Fruit fly (Drosophila melanogaster) whole organism, embryonic: ENCODE results near the gene MICU3.
A peak's percentile ranks its signal among the peaks of the same experiment; 100 is the strongest.

Experiments used
- Ada2b ChIP-seq: fragments of 200-800 bp; sonication (Bioruptor generic); IDR thresholded peaks from 2 replicates; pipeline ENCODE4 v1.3.6; 2022; ENCODE audit warnings: missing biosample characterization, missing genetic modification characterization
- CG10147 ChIP-seq: fragments of 200-800 bp; sonication (Bioruptor generic); optimal IDR thresholded peaks from 2 replicates; lab custom pipeline; 2019; ENCODE audit warnings: missing biosample characterization, mild to moderate bottlenecking, missing genetic modification characterization, moderate library complexity
- CG10267 ChIP-seq: fragments of 200-800 bp; sonication (Bioruptor generic); optimal IDR thresholded peaks from 2 replicates; lab custom pipeline; 2018; ENCODE audit warnings: missing biosample characterization, mild to moderate bottlenecking, missing genetic modification characterization, moderate library complexity
- CG10462 ChIP-seq: fragments of 200-800 bp; sonication (Bioruptor generic); optimal IDR thresholded peaks from 2 replicates; lab custom pipeline; 2016; ENCODE audit warnings: missing biosample characterization, missing genetic modification characterization
- CG12104 ChIP-seq: fragments of 200-800 bp; sonication (Bioruptor generic); optimal IDR thresholded peaks from 3 replicates; lab custom pipeline; 2016; ENCODE audit warnings: missing biosample characterization, missing genetic modification characterization
- CG12942 ChIP-seq: fragments of 200-800 bp; sonication (Bioruptor generic); optimal IDR thresholded peaks from 3 replicates; lab custom pipeline; 2016; ENCODE audit warnings: missing biosample characterization, missing genetic modification characterization
- CG13424 ChIP-seq: fragments of 200-800 bp; sonication (Bioruptor generic); optimal IDR thresholded peaks from 2 replicates; lab custom pipeline; 2019; ENCODE audit warnings: missing biosample characterization, mild to moderate bottlenecking, missing genetic modification characterization, moderate library complexity
- CG13894 ChIP-seq: fragments of 200-800 bp; sonication (Bioruptor generic); optimal IDR thresholded peaks from 3 replicates; lab custom pipeline; 2018; ENCODE audit warnings: missing biosample characterization, mild to moderate bottlenecking, missing genetic modification characterization, moderate library complexity
- CG14667 ChIP-seq: fragments of 200-800 bp; sonication (Bioruptor generic); IDR thresholded peaks from 2 replicates; pipeline ENCODE4 v1.3.6; 2022; ENCODE audit warnings: missing biosample characterization, missing genetic modification characterization
- CG14710 ChIP-seq: fragments of 200-800 bp; sonication (Bioruptor generic); optimal IDR thresholded peaks from 3 replicates; lab custom pipeline; 2019; ENCODE audit warnings: missing biosample characterization, mild to moderate bottlenecking, missing genetic modification characterization, moderate library complexity
- CG17359 ChIP-seq: fragments of 200-800 bp; sonication (Bioruptor generic); optimal IDR thresholded peaks from 3 replicates; lab custom pipeline; 2018; ENCODE audit warnings: missing biosample characterization, mild to moderate bottlenecking, missing genetic modification characterization, moderate library complexity
- CG17385 ChIP-seq: fragments of 200-800 bp; sonication (Bioruptor generic); optimal IDR thresholded peaks from 3 replicates; lab custom pipeline; 2018; ENCODE audit warnings: missing biosample characterization, mild to moderate bottlenecking, missing genetic modification characterization
- CG18262 ChIP-seq: fragments of 200-800 bp; optimal IDR thresholded peaks from 3 replicates; lab custom pipeline; 2019; ENCODE audit warnings: missing biosample characterization, mild to moderate bottlenecking, missing genetic modification characterization, moderate library complexity
- CG2129 ChIP-seq: fragments of 200-800 bp; sonication (Bioruptor generic); IDR thresholded peaks from 2 replicates; pipeline ENCODE4 v1.3.6; 2022; ENCODE audit warnings: missing biosample characterization, missing genetic modification characterization; ENCODE audit not compliant: partially characterized antibody
- CG3407 ChIP-seq: fragments of 200-800 bp; sonication (Bioruptor generic); optimal IDR thresholded peaks from 2 replicates; lab custom pipeline; 2018; ENCODE audit warnings: missing biosample characterization, mild to moderate bottlenecking, missing genetic modification characterization
- CG4617 ChIP-seq: fragments of 200-800 bp; sonication (Bioruptor generic); optimal IDR thresholded peaks from 3 replicates; lab custom pipeline; 2016; ENCODE audit warnings: missing biosample characterization, missing genetic modification characterization, borderline replicate concordance
- CG4854 ChIP-seq: fragments of 200-800 bp; sonication (Bioruptor generic); optimal IDR thresholded peaks from 2 replicates; lab custom pipeline; 2016; ENCODE audit warnings: missing biosample characterization, missing genetic modification characterization, inconsistent platforms
- CG7839 ChIP-seq: fragments of 200-800 bp; sonication (Bioruptor generic); optimal IDR thresholded peaks from 3 replicates; lab custom pipeline; 2018; ENCODE audit warnings: missing biosample characterization, mild to moderate bottlenecking, missing genetic modification characterization, moderate library complexity
- D ChIP-seq, 2 experiments: fragments of 200-800 bp in 1 of 2; fragments of >200 bp in 1 of 2; sonication (Bioruptor generic) in 1 of 2; optimal IDR thresholded peaks; 2 replicates in 1 of 2; 3 replicates in 1 of 2; lab custom pipeline; 2017; ENCODE audit warnings: mild to moderate bottlenecking in 1 of 2, missing biosample characterization in 1 of 2, missing genetic modification characterization in 1 of 2, missing genetic modification reagents in 1 of 2
- Dbx ChIP-seq: fragments of 200-800 bp; sonication (Bioruptor generic); IDR thresholded peaks from 3 replicates; pipeline ENCODE4 v1.3.6; 2022; ENCODE audit warnings: missing biosample characterization, missing genetic modification characterization
- H15 ChIP-seq: fragments of 200-800 bp; sonication (Bioruptor generic); IDR thresholded peaks from 3 replicates; pipeline ENCODE4 v1.3.6; 2022; ENCODE audit warnings: missing biosample characterization, missing genetic modification characterization
- HLHmδ ChIP-seq: fragments of 200-800 bp; sonication (Bioruptor generic); optimal IDR thresholded peaks from 2 replicates; lab custom pipeline; 2018; ENCODE audit warnings: missing biosample characterization, mild to moderate bottlenecking, missing genetic modification characterization, moderate library complexity
- Hr39 ChIP-seq: fragments of >200 bp; optimal IDR thresholded peaks from 2 replicates; lab custom pipeline; 2017
- Jarid2 ChIP-seq: fragments of 200-800 bp; sonication (Bioruptor generic); optimal IDR thresholded peaks from 3 replicates; lab custom pipeline; 2017; ENCODE audit warnings: mild to moderate bottlenecking, missing biosample characterization, missing genetic modification reagents, missing genetic modification characterization
- Lpt ChIP-seq: fragments of >200 bp; optimal IDR thresholded peaks from 2 replicates; lab custom pipeline; 2018; ENCODE audit warnings: missing biosample characterization, missing genetic modification characterization
- NFAT ChIP-seq: fragments of 200-800 bp; sonication (Bioruptor generic); IDR thresholded peaks from 2 replicates; pipeline ENCODE4 v1.3.6; 2022; ENCODE audit warnings: missing biosample characterization, missing genetic modification characterization
- Nf-YB ChIP-seq: fragments of 200-800 bp; sonication (Bioruptor generic); optimal IDR thresholded peaks from 3 replicates; lab custom pipeline; 2019; ENCODE audit warnings: missing biosample characterization, mild to moderate bottlenecking, missing genetic modification characterization, moderate library complexity
- Oaz ChIP-seq: fragments of 200-800 bp; sonication (Bioruptor generic); IDR thresholded peaks from 2 replicates; pipeline ENCODE4 v1.3.6; 2022; ENCODE audit warnings: missing biosample characterization, missing genetic modification characterization
- PHDP ChIP-seq: fragments of 200-800 bp; sonication (Bioruptor generic); optimal IDR thresholded peaks from 3 replicates; lab custom pipeline; 2018; ENCODE audit warnings: missing biosample characterization, mild to moderate bottlenecking, missing genetic modification characterization, moderate library complexity
- Ravus ChIP-seq: fragments of 200-800 bp; sonication (Bioruptor generic); IDR thresholded peaks from 2 replicates; pipeline ENCODE4 v1.3.6; 2022; ENCODE audit warnings: missing biosample characterization, missing genetic modification characterization
- al ChIP-seq: fragments of 200-800 bp; sonication (Bioruptor generic); IDR thresholded peaks from 2 replicates; pipeline ENCODE4 v1.3.6; 2022; ENCODE audit warnings: missing biosample characterization, missing genetic modification characterization
- br ChIP-seq: fragments of >200 bp; optimal IDR thresholded peaks from 2 replicates; lab custom pipeline; 2017
- ci ChIP-seq: fragments of 200-800 bp; sonication (Bioruptor generic); IDR thresholded peaks from 3 replicates; pipeline ENCODE4 v1.3.6; 2022; ENCODE audit warnings: missing biosample characterization, missing genetic modification characterization
- crol ChIP-seq: fragments of 200-800 bp; sonication (Bioruptor generic); IDR thresholded peaks from 2 replicates; pipeline ENCODE4 v1.3.6; 2022; ENCODE audit warnings: missing biosample characterization, missing genetic modification characterization
- crp ChIP-seq, 2 experiments: fragments of 200-800 bp; sonication (Bioruptor generic); optimal IDR thresholded peaks; 2 replicates in 1 of 2; 3 replicates in 1 of 2; lab custom pipeline; 2017; ENCODE audit warnings: missing biosample characterization in 2 of 2, missing genetic modification characterization in 2 of 2, mild to moderate bottlenecking in 1 of 2, moderate library complexity in 1 of 2
- da ChIP-seq: fragments of 200-800 bp; sonication (Bioruptor generic); optimal IDR thresholded peaks from 2 replicates; lab custom pipeline; 2016; ENCODE audit warnings: missing biosample characterization, missing genetic modification characterization
- danr ChIP-seq: fragments of 200-800 bp; sonication (Bioruptor generic); IDR thresholded peaks from 2 replicates; pipeline ENCODE4 v1.3.6; 2022; ENCODE audit warnings: missing biosample characterization, missing genetic modification characterization
- dm ChIP-seq: fragments of 200-800 bp; sonication (Bioruptor generic); optimal IDR thresholded peaks from 3 replicates; lab custom pipeline; 2016; ENCODE audit warnings: missing biosample characterization, missing genetic modification characterization
- dysf ChIP-seq: fragments of 200-800 bp; sonication (Bioruptor generic); IDR thresholded peaks from 3 replicates; pipeline ENCODE4 v1.3.6; 2022; ENCODE audit warnings: missing biosample characterization, missing genetic modification characterization
- emc ChIP-seq: fragments of 200-800 bp; sonication (Bioruptor generic); optimal IDR thresholded peaks from 2 replicates; lab custom pipeline; 2016; ENCODE audit warnings: missing biosample characterization, missing genetic modification characterization
- hb ChIP-seq: fragments of 200-800 bp; sonication (Bioruptor generic); IDR thresholded peaks from 3 replicates; pipeline ENCODE4 v1.3.6; 2022; ENCODE audit warnings: missing biosample characterization, missing genetic modification characterization; ENCODE audit not compliant: partially characterized antibody
- hkb ChIP-seq, 2 experiments: fragments of 200-800 bp in 1 of 2; fragments of >200 bp in 1 of 2; sonication (Bioruptor generic) in 1 of 2; IDR thresholded peaks in 1 of 2; optimal IDR thresholded peaks in 1 of 2; 2 replicates each; pipeline versions ENCODE4 v1.3.6 to Lab custom; 2017 to 2022; ENCODE audit warnings: missing biosample characterization in 1 of 2, missing genetic modification characterization in 1 of 2
- nerfin-1 ChIP-seq: fragments of 200-800 bp; sonication (Bioruptor generic); optimal IDR thresholded peaks from 3 replicates; lab custom pipeline; 2019; ENCODE audit warnings: missing biosample characterization, mild to moderate bottlenecking, missing genetic modification characterization, moderate library complexity
- otp ChIP-seq: fragments of 200-800 bp; sonication (Bioruptor generic); IDR thresholded peaks from 3 replicates; pipeline ENCODE4, ENCODE4 v1.3.6; 2022; ENCODE audit warnings: missing biosample characterization, missing genetic modification characterization
- peb ChIP-seq: fragments of 200-800 bp; sonication (Bioruptor generic); IDR thresholded peaks from 2 replicates; pipeline ENCODE4 v1.3.6; 2022; ENCODE audit warnings: missing biosample characterization, missing genetic modification characterization
- pzg ChIP-seq: fragments of 200-800 bp; sonication (Bioruptor generic); optimal IDR thresholded peaks from 3 replicates; lab custom pipeline; 2018; ENCODE audit warnings: missing biosample characterization, mild to moderate bottlenecking, missing genetic modification characterization, moderate library complexity
- ranshi ChIP-seq: fragments of 200-800 bp; sonication (Bioruptor generic); IDR thresholded peaks from 2 replicates; pipeline ENCODE4 v1.3.6; 2022; ENCODE audit warnings: missing biosample characterization, missing genetic modification characterization
- schlank ChIP-seq: fragments of 200-800 bp; sonication (Bioruptor generic); optimal IDR thresholded peaks from 2 replicates; lab custom pipeline; 2018; ENCODE audit warnings: missing biosample characterization, mild to moderate bottlenecking, missing genetic modification characterization
- sisA ChIP-seq: fragments of 200-800 bp; sonication (Bioruptor generic); IDR thresholded peaks from 2 replicates; pipeline ENCODE4 v1.3.6; 2022; ENCODE audit warnings: missing biosample characterization, missing genetic modification characterization
- stwl ChIP-seq: fragments of 200-800 bp; sonication (Bioruptor generic); optimal IDR thresholded peaks from 3 replicates; lab custom pipeline; 2018; ENCODE audit warnings: missing biosample characterization, mild to moderate bottlenecking, missing genetic modification characterization, moderate library complexity

The MICU3 gene

dm6 chr3R:19879470-19880052 lies 32.5 kb downstream of the MICU3 start, which contains the start of gene Ask1 (continued):
- no peak for TF ChIP-seq peb (GFP tag; lab: Robert Waterston, UW)
- TF ChIP-seq CG4617: peak; percentile 81
- no peak for TF ChIP-seq CG18262 (tag; lab: Kevin White, UChicago)
- no peak for TF ChIP-seq hb (GFP tag; lab: Robert Waterston, UW)
- no peak for TF ChIP-seq CG10462 (GFP tag; lab: Kevin White, UChicago)
- TF ChIP-seq ranshi (GFP tag; lab: Robert Waterston, UW): no peak
- TF ChIP-seq CG14710: peak; percentile 13
- TF ChIP-seq stwl (tag; lab: Kevin White, UChicago): peak; percentile 11
- TF ChIP-seq CG17385: no peak
- TF ChIP-seq CG13424 (tag; lab: Kevin White, UChicago): no peak
- no peak for TF ChIP-seq CG2129 (GFP tag; lab: Robert Waterston, UW)
- TF ChIP-seq Ravus (GFP tag; lab: Robert Waterston, UW): no peak
- no peak for TF ChIP-seq PHDP
- TF ChIP-seq CG17359 (tag; lab: Kevin White, UChicago): no peak
- no peak for TF ChIP-seq hkb (optimal IDR thresholded peaks at IDR 0.05; lab: Kevin White, UChicago)
- TF ChIP-seq hkb (GFP tag; IDR thresholded peaks at IDR 0.05; lab: Robert Waterston, UW): no peak
- no peak for TF ChIP-seq crol
- no peak for TF ChIP-seq HLHmδ (GFP tag; lab: Kevin White, UChicago)
- TF ChIP-seq dm: peak; percentile 0
- TF ChIP-seq CG13894: no peak
- no peak for TF ChIP-seq sisA (GFP tag; lab: Robert Waterston, UW)
- TF ChIP-seq NFAT (GFP tag; lab: Robert Waterston, UW): no peak
- TF ChIP-seq nerfin-1 (tag; lab: Kevin White, UChicago): no peak
- TF ChIP-seq CG10147 (GFP tag; lab: Kevin White, UChicago): no peak
- no peak for TF ChIP-seq Nf-YB (GFP tag; lab: Kevin White, UChicago)
- TF ChIP-seq schlank (tag; lab: Kevin White, UChicago): no peak
- TF ChIP-seq CG3407: no peak
- TF ChIP-seq H15: no peak
- TF ChIP-seq Dbx (GFP tag; lab: Robert Waterston, UW): no peak
- TF ChIP-seq Lpt: no peak
- no peak for TF ChIP-seq CG12942
- no peak for TF ChIP-seq Oaz (GFP tag; lab: Robert Waterston, UW)
- TF ChIP-seq danr (GFP tag; lab: Robert Waterston, UW): no peak
- TF ChIP-seq pzg (GFP tag; lab: Kevin White, UChicago): peak; percentile 65
- TF ChIP-seq D (optimal IDR thresholded peaks at IDR 0.05; lab: Kevin White, UChicago): no peak
- TF ChIP-seq D (GFP tag; optimal IDR thresholded peaks at IDR 0.05; lab: Kevin White, UChicago): no peak
- no peak for TF ChIP-seq dysf
- TF ChIP-seq CG7839 (tag; lab: Kevin White, UChicago): no peak
- no peak for TF ChIP-seq emc (GFP tag; lab: Kevin White, UChicago)
- peak; percentile 15 for TF ChIP-seq CG4854 (GFP tag; lab: Kevin White, UChicago)
- TF ChIP-seq CG12104: no peak
- no peak for TF ChIP-seq CG14667 (GFP tag; lab: Robert Waterston, UW)
- peak; percentile 20 for TF ChIP-seq CG10267
- TF ChIP-seq Jarid2 (GFP tag; lab: Kevin White, UChicago): no peak
- peak; percentile 19; the same call in 1 of the 3 replicates for TF ChIP-seq otp (GFP tag; lab: Robert Waterston, UW)
- no peak for TF ChIP-seq Ada2b (GFP tag; lab: Robert Waterston, UW)
- TF ChIP-seq br (lab: Kevin White, UChicago): no peak
- no peak for TF ChIP-seq Hr39
- no peak for TF ChIP-seq ci (GFP tag; lab: Robert Waterston, UW)
- no peak for TF ChIP-seq al (GFP tag; lab: Robert Waterston, UW)
- no peak for TF ChIP-seq da (GFP tag; lab: Kevin White, UChicago)
- TF ChIP-seq crp (GFP tag; optimal IDR thresholded peaks at IDR 0.05; lab: Kevin White, UChicago): no peak
